Worm (Caenorhabditis elegans): ENCODE data around the gene F23D12.7.

- TF ChIP-seq fax-1 (tag; optimal IDR thresholded peaks at IDR 0.05): no peak
- TF ChIP-seq F13H6.1 (tag; optimal IDR thresholded peaks at IDR 0.05): no peak
- TF ChIP-seq pha-4 (tag; optimal IDR thresholded peaks at IDR 0.05): no peak
- no peak for TF ChIP-seq unc-86 (tag; optimal IDR thresholded peaks at IDR 0.05)
- no peak for TF ChIP-seq nfya-1 (tag; optimal IDR thresholded peaks at IDR 0.05)
- no peak for TF ChIP-seq sox-2 (GFP tag; IDR thresholded peaks at IDR 0.05)
- no peak for TF ChIP-seq gmeb-2 (tag; optimal IDR thresholded peaks at IDR 0.05)
- no peak for TF ChIP-seq elt-4 (tag; optimal IDR thresholded peaks at IDR 0.05)
- TF ChIP-seq hlh-13 (GFP tag; optimal IDR thresholded peaks at IDR 0.05): no peak
Observed at ce11 chrX:14469284-14469683, 15.6 kb upstream of the F23D12.7 start, which contains the start of gene M163.9.

All from whole organism, late embryonic.